Worm (Caenorhabditis elegans): Measurements from ENCODE around the gene sre-34.
"Not testable (repeated sequence)": the region's sequence is repeated elsewhere in the genome, so short reads cannot be mapped to it uniquely, and the experiment has no call there.

sre-34 gene

ce11 chrII:12425644-12426222 lies 24.2 kb upstream of the sre-34 start, which contains the start of gene daf-22:
Gene daf-22 (minus strand): TSS chrII:12425694.
- TF ChIP-seq cog-1 (tag; optimal IDR thresholded peaks at IDR 0.05) (no peak), klf-2 (GFP tag; conservative IDR thresholded peaks at IDR 0.05) (no peak), ref-1 (GFP tag; conservative IDR thresholded peaks at IDR 0.05) (no peak), tab-1 (GFP tag; IDR thresholded peaks at IDR 0.05) (no peak), ztf-23 (GFP tag; IDR thresholded peaks at IDR 0.05) (no peak), ztf-29 (GFP tag; IDR thresholded peaks at IDR 0.05) (no peak), T22C8.4 (GFP tag; IDR thresholded peaks at IDR 0.05) (no peak), flt-1 (GFP tag; IDR thresholded peaks at IDR 0.05) (no peak), med-1 (GFP tag; optimal IDR thresholded peaks at IDR 0.05; ENCODE audit: insufficient read depth) (no peak)

- TF ChIP-seq ref-1 (GFP tag; conservative IDR thresholded peaks at IDR 0.05) (no peak), klf-2 (GFP tag; conservative IDR thresholded peaks at IDR 0.05) (no peak), tab-1 (GFP tag; IDR thresholded peaks at IDR 0.05) (no peak), T22C8.4 (GFP tag; IDR thresholded peaks at IDR 0.05) (no peak), ztf-23 (GFP tag; IDR thresholded peaks at IDR 0.05) (no peak), ztf-29 (GFP tag; IDR thresholded peaks at IDR 0.05) (no peak), med-1 (GFP tag; optimal IDR thresholded peaks at IDR 0.05; ENCODE audit: insufficient read depth) (no peak), flt-1 (GFP tag; IDR thresholded peaks at IDR 0.05) (no peak), cog-1 (tag; optimal IDR thresholded peaks at IDR 0.05) (no peak)
These were observed 20.2 kb upstream of the sre-34 start, which contains the start of gene Y57A10C.8 for ce11 chrII:12429743-12430142. Gene Y57A10C.8 (minus strand): TSS chrII:12429843.

- TF ChIP-seq med-1 (GFP tag; optimal IDR thresholded peaks at IDR 0.05; ENCODE audit: insufficient read depth) (no peak), ztf-29 (GFP tag; IDR thresholded peaks at IDR 0.05) (no peak), klf-2 (GFP tag; conservative IDR thresholded peaks at IDR 0.05) (no peak), T22C8.4 (GFP tag; IDR thresholded peaks at IDR 0.05) (no peak), ztf-23 (GFP tag; IDR thresholded peaks at IDR 0.05) (no peak), flt-1 (GFP tag; IDR thresholded peaks at IDR 0.05) (no peak), tab-1 (GFP tag; IDR thresholded peaks at IDR 0.05) (no peak), cog-1 (tag; optimal IDR thresholded peaks at IDR 0.05) (no peak)
These were observed 17.6 kb upstream of the sre-34 start, which contains the start of gene dct-12 for ce11 chrII:12432356-12432755. Gene dct-12 (minus strand): TSS chrII:12432456.

- TF ChIP-seq klf-2 (GFP tag; conservative IDR thresholded peaks at IDR 0.05) = no peak
- TF ChIP-seq ref-1 (GFP tag; conservative IDR thresholded peaks at IDR 0.05) = no peak
- no peak for TF ChIP-seq flt-1 (GFP tag; IDR thresholded peaks at IDR 0.05)
- no peak for TF ChIP-seq tab-1 (GFP tag; IDR thresholded peaks at IDR 0.05)
- TF ChIP-seq cog-1 (tag; optimal IDR thresholded peaks at IDR 0.05) = no peak
- TF ChIP-seq ztf-23 (GFP tag; IDR thresholded peaks at IDR 0.05) = no peak
- no peak for TF ChIP-seq ztf-29 (GFP tag; IDR thresholded peaks at IDR 0.05)
- no peak for TF ChIP-seq T22C8.4 (GFP tag; IDR thresholded peaks at IDR 0.05)
- TF ChIP-seq med-1 (GFP tag; optimal IDR thresholded peaks at IDR 0.05; ENCODE audit: insufficient read depth) = no peak
These were observed 14.6 kb upstream of the sre-34 start for ce11 chrII:12435202-12435872.

ce11 chrII:12436717-12437116 lies 13.2 kb upstream of the sre-34 start:
- TF ChIP-seq flt-1 (GFP tag; IDR thresholded peaks at IDR 0.05) = no peak
- TF ChIP-seq ztf-23 (GFP tag; IDR thresholded peaks at IDR 0.05) = no peak
- no peak for TF ChIP-seq klf-2 (GFP tag; conservative IDR thresholded peaks at IDR 0.05)
- no peak for TF ChIP-seq med-1 (GFP tag; optimal IDR thresholded peaks at IDR 0.05; ENCODE audit: insufficient read depth)
- no peak for TF ChIP-seq T22C8.4 (GFP tag; IDR thresholded peaks at IDR 0.05)
- no peak for TF ChIP-seq ref-1 (GFP tag; conservative IDR thresholded peaks at IDR 0.05)
- TF ChIP-seq ztf-29 (GFP tag; IDR thresholded peaks at IDR 0.05) = no peak
- no peak for TF ChIP-seq cog-1 (tag; optimal IDR thresholded peaks at IDR 0.05)
- TF ChIP-seq tab-1 (GFP tag; IDR thresholded peaks at IDR 0.05) = no peak

ce11 chrII:12438441-12438840 lies 11.5 kb upstream of the sre-34 start, which contains the start of gene Y57A10C.9:
Gene Y57A10C.9 (minus strand): TSS chrII:12438541.
- no peak for TF ChIP-seq med-1 (GFP tag; optimal IDR thresholded peaks at IDR 0.05; ENCODE audit: insufficient read depth)
- no peak for TF ChIP-seq flt-1 (GFP tag; IDR thresholded peaks at IDR 0.05)
- TF ChIP-seq klf-2 (GFP tag; conservative IDR thresholded peaks at IDR 0.05) = no peak
- TF ChIP-seq ref-1 (GFP tag; conservative IDR thresholded peaks at IDR 0.05) = no peak
- TF ChIP-seq tab-1 (GFP tag; IDR thresholded peaks at IDR 0.05) = no peak
- no peak for TF ChIP-seq cog-1 (tag; optimal IDR thresholded peaks at IDR 0.05)
- no peak for TF ChIP-seq T22C8.4 (GFP tag; IDR thresholded peaks at IDR 0.05)
- no peak for TF ChIP-seq ztf-29 (GFP tag; IDR thresholded peaks at IDR 0.05)
- TF ChIP-seq ztf-23 (GFP tag; IDR thresholded peaks at IDR 0.05) = no peak

- TF ChIP-seq med-1 (GFP tag; optimal IDR thresholded peaks at IDR 0.05; ENCODE audit: insufficient read depth); T22C8.4 (GFP tag; IDR thresholded peaks at IDR 0.05); ztf-29 (GFP tag; IDR thresholded peaks at IDR 0.05): not testable (repeated sequence)
These were observed 8.8 kb upstream of the sre-34 start, which contains the start of gene Y57A10C.10 for ce11 chrII:12441164-12441563. Gene Y57A10C.10 (minus strand): TSS chrII:12441264.

- TF ChIP-seq ref-1 (GFP tag; conservative IDR thresholded peaks at IDR 0.05) (no peak), ztf-29 (GFP tag; IDR thresholded peaks at IDR 0.05) (no peak), cog-1 (tag; optimal IDR thresholded peaks at IDR 0.05) (no peak), med-1 (GFP tag; optimal IDR thresholded peaks at IDR 0.05; ENCODE audit: insufficient read depth) (no peak), tab-1 (GFP tag; IDR thresholded peaks at IDR 0.05) (no peak), klf-2 (GFP tag; conservative IDR thresholded peaks at IDR 0.05) (no peak), T22C8.4 (GFP tag; IDR thresholded peaks at IDR 0.05) (no peak), ztf-23 (GFP tag; IDR thresholded peaks at IDR 0.05) (no peak), flt-1 (GFP tag; IDR thresholded peaks at IDR 0.05) (no peak)
These were observed 5.1 kb upstream of the sre-34 start, which contains the start of the genes W05H5.1 and pitr-6 for ce11 chrII:12444679-12445376. Gene W05H5.1 (minus strand): TSS chrII:12444779. Gene pitr-6 (plus strand): TSS chrII:12445326.

- no peak for TF ChIP-seq klf-2 (GFP tag; conservative IDR thresholded peaks at IDR 0.05)
- no peak for TF ChIP-seq flt-1 (GFP tag; IDR thresholded peaks at IDR 0.05)
- no peak for TF ChIP-seq ztf-23 (GFP tag; IDR thresholded peaks at IDR 0.05)
- no peak for TF ChIP-seq ztf-29 (GFP tag; IDR thresholded peaks at IDR 0.05)
- no peak for TF ChIP-seq med-1 (GFP tag; optimal IDR thresholded peaks at IDR 0.05; ENCODE audit: insufficient read depth)
- no peak for TF ChIP-seq cog-1 (tag; optimal IDR thresholded peaks at IDR 0.05)
- TF ChIP-seq ref-1 (GFP tag; conservative IDR thresholded peaks at IDR 0.05) = no peak
- no peak for TF ChIP-seq tab-1 (GFP tag; IDR thresholded peaks at IDR 0.05)
- TF ChIP-seq T22C8.4 (GFP tag; IDR thresholded peaks at IDR 0.05) = no peak
These were observed 1.7 kb upstream of the sre-34 start, which contains the start of gene srh-27 for ce11 chrII:12448241-12448640. Gene srh-27 (plus strand): TSS chrII:12448541.
